Worm (Caenorhabditis elegans): ENCODE data around the gene Y57A10A.14.

ce11 chrII:12172273-12172672, 13.5 kb upstream of the Y57A10A.14 start, which contains the start of gene rol-1:
- TF ChIP-seq nhr-11 (tag; optimal IDR thresholded peaks at IDR 0.05) (no peak), aly-2 (tag; optimal IDR thresholded peaks at IDR 0.05) (no peak), swsn-7 (tag; optimal IDR thresholded peaks at IDR 0.05) (no peak), C04F5.9 (tag; optimal IDR thresholded peaks at IDR 0.05) (no peak)
